Fruit fly (Drosophila melanogaster) whole organism, embryonic: ENCODE results near the gene ATPsyngamma.

ENCODE experiments used
- Abd-B ChIP-seq: fragments of 200-800 bp; sonication (Bioruptor generic); optimal IDR thresholded peaks from 2 replicates; lab custom pipeline; 2018; ENCODE audit warnings: missing biosample characterization, mild to moderate bottlenecking, missing genetic modification characterization, moderate library complexity
- Atf-2 ChIP-seq: fragments of 200-800 bp; sonication (Bioruptor generic); optimal IDR thresholded peaks from 2 replicates; lab custom pipeline; 2016; ENCODE audit warnings: missing biosample characterization, missing genetic modification characterization
- BEAF-32 ChIP-seq: fragments of 200-800 bp; sonication (Bioruptor generic); optimal IDR thresholded peaks from 3 replicates; lab custom pipeline; 2017; ENCODE audit warnings: missing biosample characterization, missing genetic modification characterization, mild to moderate bottlenecking, moderate library complexity, missing genetic modification reagents
- CG11085 ChIP-seq: fragments of 200-800 bp; sonication (Bioruptor generic); IDR thresholded peaks from 2 replicates; pipeline ENCODE4 v1.3.6; 2022; ENCODE audit warnings: missing biosample characterization, missing genetic modification characterization
- CG1233 ChIP-seq: fragments of 200-800 bp; sonication (Bioruptor generic); optimal IDR thresholded peaks from 4 replicates; lab custom pipeline; 2018; ENCODE audit warnings: missing biosample characterization, mild to moderate bottlenecking, missing genetic modification characterization
- CG12391 ChIP-seq: fragments of 200-800 bp; sonication (Bioruptor generic); optimal IDR thresholded peaks from 3 replicates; lab custom pipeline; 2018; ENCODE audit warnings: missing biosample characterization, mild to moderate bottlenecking, missing genetic modification characterization, moderate library complexity
- CG13424 ChIP-seq: fragments of 200-800 bp; sonication (Bioruptor generic); optimal IDR thresholded peaks from 2 replicates; lab custom pipeline; 2019; ENCODE audit warnings: missing biosample characterization, mild to moderate bottlenecking, missing genetic modification characterization, moderate library complexity
- CG13775 ChIP-seq: fragments of 200-800 bp; sonication (Bioruptor generic); optimal IDR thresholded peaks from 3 replicates; lab custom pipeline; 2017; ENCODE audit warnings: missing biosample characterization, mild to moderate bottlenecking, missing genetic modification characterization
- CG16813 ChIP-seq: fragments of 200-800 bp; sonication (Bioruptor generic); IDR thresholded peaks from 3 replicates; pipeline ENCODE4 v1.3.6; 2022; ENCODE audit warnings: missing biosample characterization, missing genetic modification characterization; ENCODE audit not compliant: partially characterized antibody
- CG17912 ChIP-seq: fragments of 200-800 bp; sonication (Bioruptor generic); optimal IDR thresholded peaks from 2 replicates; lab custom pipeline; 2018; ENCODE audit warnings: missing biosample characterization, mild to moderate bottlenecking, missing genetic modification characterization
- CG2199 ChIP-seq: fragments of 200-800 bp; sonication (Bioruptor generic); IDR thresholded peaks from 3 replicates; pipeline ENCODE4 v1.3.6; 2022; ENCODE audit warnings: missing biosample characterization, missing genetic modification characterization
- CG2678 ChIP-seq: fragments of 200-800 bp; sonication (Bioruptor generic); optimal IDR thresholded peaks from 3 replicates; lab custom pipeline; 2019; ENCODE audit warnings: missing biosample characterization, mild to moderate bottlenecking, missing genetic modification characterization, moderate library complexity
- CG2712 ChIP-seq: fragments of 200-800 bp; optimal IDR thresholded peaks from 3 replicates; lab custom pipeline; 2019; ENCODE audit warnings: missing biosample characterization, mild to moderate bottlenecking, missing genetic modification characterization, moderate library complexity
- CG3995 ChIP-seq: fragments of 200-800 bp; sonication (Bioruptor generic); optimal IDR thresholded peaks from 3 replicates; lab custom pipeline; 2016; ENCODE audit warnings: missing biosample characterization, missing genetic modification characterization
- CG4328 ChIP-seq: fragments of 200-800 bp; sonication (Bioruptor generic); optimal IDR thresholded peaks from 3 replicates; lab custom pipeline; 2017; ENCODE audit warnings: missing biosample characterization, missing genetic modification reagents, missing genetic modification characterization
- CG4424 ChIP-seq: fragments of 200-800 bp; sonication (Bioruptor generic); optimal IDR thresholded peaks from 3 replicates; lab custom pipeline; 2016; ENCODE audit warnings: missing biosample characterization, missing genetic modification characterization
- CG6765 ChIP-seq: fragments of 200-800 bp; sonication (Bioruptor generic); optimal IDR thresholded peaks from 3 replicates; lab custom pipeline; 2017; ENCODE audit warnings: missing biosample characterization, mild to moderate bottlenecking, missing genetic modification characterization
- CG7963 ChIP-seq: fragments of 200-800 bp; sonication (Bioruptor generic); IDR thresholded peaks from 3 replicates; pipeline ENCODE4 v1.3.6; 2022; ENCODE audit warnings: missing biosample characterization, missing genetic modification characterization; ENCODE audit not compliant: partially characterized antibody
- CTCF ChIP-seq: fragments of 200-800 bp; sonication (Bioruptor generic); optimal IDR thresholded peaks from 2 replicates; lab custom pipeline; 2017; ENCODE audit warnings: missing biosample characterization, mild to moderate bottlenecking, missing genetic modification characterization, moderate library complexity
- Deaf1 ChIP-seq: fragments of 200-800 bp; optimal IDR thresholded peaks from 3 replicates; lab custom pipeline; 2019; ENCODE audit warnings: missing biosample characterization, mild to moderate bottlenecking, missing genetic modification characterization, moderate library complexity
- Dll ChIP-seq: fragments of 200-800 bp; sonication (Bioruptor generic); IDR thresholded peaks from 4 replicates; pipeline ENCODE4 v1.3.6; 2022; ENCODE audit warnings: missing biosample characterization, missing genetic modification characterization; ENCODE audit not compliant: partially characterized antibody
- Ets65A ChIP-seq: fragments of 200-800 bp; sonication (Bioruptor generic); peaks from one replicate; lab custom pipeline; 2016; ENCODE audit warnings: missing biosample characterization, missing genetic modification characterization
- Max ChIP-seq: fragments of 200-800 bp; sonication (Bioruptor generic); optimal IDR thresholded peaks from 2 replicates; lab custom pipeline; 2016; ENCODE audit warnings: missing biosample characterization, mild to moderate bottlenecking, missing genetic modification characterization
- Med ChIP-seq: fragments of 200-800 bp; sonication (Bioruptor generic); peaks from one replicate; lab custom pipeline; 2016; ENCODE audit warnings: missing biosample characterization, missing genetic modification characterization, mild to moderate bottlenecking, inconsistent platforms, moderate library complexity
- Meics ChIP-seq: fragments of 200-800 bp; sonication (Bioruptor generic); optimal IDR thresholded peaks from 2 replicates; lab custom pipeline; 2017; ENCODE audit warnings: missing biosample characterization, mild to moderate bottlenecking, missing genetic modification characterization
- NFAT ChIP-seq: fragments of 200-800 bp; sonication (Bioruptor generic); IDR thresholded peaks from 2 replicates; pipeline ENCODE4 v1.3.6; 2022; ENCODE audit warnings: missing biosample characterization, missing genetic modification characterization
- Nf-YC ChIP-seq: fragments of 200-800 bp; optimal IDR thresholded peaks from 3 replicates; lab custom pipeline; 2019; ENCODE audit warnings: missing biosample characterization, mild to moderate bottlenecking, missing genetic modification characterization, moderate library complexity
- NfI ChIP-seq: fragments of 200-800 bp; sonication (Bioruptor generic); optimal IDR thresholded peaks from 3 replicates; lab custom pipeline; 2018; ENCODE audit warnings: missing biosample characterization, mild to moderate bottlenecking, missing genetic modification characterization, moderate library complexity
- Oli ChIP-seq: fragments of 200-800 bp; sonication (Bioruptor generic); optimal IDR thresholded peaks from 2 replicates; lab custom pipeline; 2018; ENCODE audit warnings: missing biosample characterization, mild to moderate bottlenecking, missing genetic modification characterization, moderate library complexity
- Spps ChIP-seq: fragments of 200-800 bp; sonication (Bioruptor generic); optimal IDR thresholded peaks from 2 replicates; lab custom pipeline; 2018; ENCODE audit warnings: missing biosample characterization, mild to moderate bottlenecking, missing genetic modification characterization
- Ssrp ChIP-seq: fragments of 200-800 bp; sonication (Bioruptor generic); optimal IDR thresholded peaks from 2 replicates; lab custom pipeline; 2018; ENCODE audit warnings: missing biosample characterization, mild to moderate bottlenecking, missing genetic modification characterization, moderate library complexity
- bowl ChIP-seq: fragments of 200-800 bp; sonication (Bioruptor generic); IDR thresholded peaks from 2 replicates; pipeline ENCODE4 v1.3.6; 2022; ENCODE audit warnings: missing biosample characterization, missing genetic modification characterization
- btn ChIP-seq: fragments of 200-800 bp; sonication (Bioruptor generic); optimal IDR thresholded peaks from 2 replicates; lab custom pipeline; 2016; ENCODE audit warnings: missing biosample characterization, missing genetic modification characterization
- crp ChIP-seq, 2 experiments: fragments of 200-800 bp; sonication (Bioruptor generic); optimal IDR thresholded peaks; 2 replicates in 1 of 2; 3 replicates in 1 of 2; lab custom pipeline; 2017; ENCODE audit warnings: missing biosample characterization in 2 of 2, missing genetic modification characterization in 2 of 2, mild to moderate bottlenecking in 1 of 2, moderate library complexity in 1 of 2
- ewg ChIP-seq: fragments of 200-800 bp; sonication (Bioruptor generic); optimal IDR thresholded peaks from 3 replicates; lab custom pipeline; 2017; ENCODE audit warnings: mild to moderate bottlenecking, missing biosample characterization, missing genetic modification reagents, missing genetic modification characterization
- gce ChIP-seq: fragments of 200-800 bp; sonication (Bioruptor generic); IDR thresholded peaks from 3 replicates; pipeline ENCODE4 v1.3.6; 2022; ENCODE audit warnings: missing biosample characterization, missing genetic modification characterization
- gfzf ChIP-seq: fragments of 200-800 bp; sonication (Bioruptor generic); optimal IDR thresholded peaks from 2 replicates; lab custom pipeline; 2016; ENCODE audit warnings: missing biosample characterization, mild to moderate bottlenecking, missing genetic modification characterization, moderate library complexity
- hb ChIP-seq: fragments of 200-800 bp; sonication (Bioruptor generic); IDR thresholded peaks from 3 replicates; pipeline ENCODE4 v1.3.6; 2022; ENCODE audit warnings: missing biosample characterization, missing genetic modification characterization; ENCODE audit not compliant: partially characterized antibody
- jigr1 ChIP-seq: fragments of 200-800 bp; sonication (Bioruptor generic); IDR thresholded peaks from 3 replicates; pipeline ENCODE4 v1.3.6; 2022; ENCODE audit warnings: missing biosample characterization, missing genetic modification characterization
- lola ChIP-seq, 3 experiments: fragments of >200 bp in 2 of 3; fragments of 200-800 bp in 1 of 3; sonication (Bioruptor generic) in 1 of 3; optimal IDR thresholded peaks; 2 replicates each; lab custom pipeline; 2017 to 2019; ENCODE audit warnings: missing biosample characterization in 3 of 3, missing genetic modification characterization in 3 of 3, mild to moderate bottlenecking in 1 of 3, moderate library complexity in 1 of 3
- nmo ChIP-seq: fragments of 200-800 bp; sonication (Bioruptor generic); optimal IDR thresholded peaks from 2 replicates; lab custom pipeline; 2018; ENCODE audit warnings: missing biosample characterization, mild to moderate bottlenecking, missing genetic modification characterization, moderate library complexity
- odd ChIP-seq: fragments of 200-800 bp; sonication (Bioruptor generic); optimal IDR thresholded peaks from 2 replicates; lab custom pipeline; 2017; ENCODE audit warnings: missing biosample characterization, mild to moderate bottlenecking, missing genetic modification characterization
- phol ChIP-seq: fragments of 200-800 bp; sonication (Bioruptor generic); optimal IDR thresholded peaks from 3 replicates; lab custom pipeline; 2018; ENCODE audit warnings: missing biosample characterization, mild to moderate bottlenecking, missing genetic modification characterization, moderate library complexity
- rib ChIP-seq: fragments of 200-800 bp; sonication (Bioruptor generic); IDR thresholded peaks from 2 replicates; pipeline ENCODE4 v1.3.6; 2022; ENCODE audit warnings: missing biosample characterization, missing genetic modification characterization
- sens-2 ChIP-seq: fragments of 200-800 bp; sonication (Bioruptor generic); IDR thresholded peaks from 2 replicates; pipeline ENCODE4 v1.3.6; 2022; ENCODE audit warnings: missing biosample characterization, missing genetic modification characterization
- tgo ChIP-seq: fragments of 200-800 bp; sonication (Bioruptor generic); IDR thresholded peaks from 3 replicates; pipeline ENCODE4 v1.3.6; 2022; ENCODE audit warnings: missing biosample characterization, missing genetic modification characterization
- trem ChIP-seq: fragments of 200-800 bp; optimal IDR thresholded peaks from 3 replicates; lab custom pipeline; 2019; ENCODE audit warnings: missing biosample characterization, mild to moderate bottlenecking, missing genetic modification characterization, moderate library complexity
- zen ChIP-seq: fragments of 200-800 bp; sonication (Bioruptor generic); optimal IDR thresholded peaks from 3 replicates; lab custom pipeline; 2018; ENCODE audit warnings: missing biosample characterization, mild to moderate bottlenecking, missing genetic modification characterization, moderate library complexity

Gene ATPsyngamma

dm6 chr3R:29748591-29749303 lies at the start of gene ATPsyngamma, which contains the start of gene yata:
TSS of gene ATPsyngamma (minus strand) at chr3R:29749163.
TSS of gene yata (plus strand) at chr3R:29749219.
- TF ChIP-seq Deaf1 (tag; lab: Kevin White, UChicago), result peak; percentile 53
- peak; percentile 65 for TF ChIP-seq Meics
- TF ChIP-seq NFAT, result no peak
- TF ChIP-seq CG11085 (GFP tag; lab: Robert Waterston, UW), result no peak
- peak; percentile 49; the same call in 1 of the 3 replicates for TF ChIP-seq hb
- TF ChIP-seq CG2678 (tag; lab: Kevin White, UChicago), result no peak
- peak; percentile 53 for TF ChIP-seq CG2712 (tag; lab: Kevin White, UChicago)
- TF ChIP-seq CG12391 (tag; lab: Kevin White, UChicago), result peak; percentile 67
- 0 out of 2 replicates have a peak, but pooled peaks have one; percentile 28 for TF ChIP-seq rib
- TF ChIP-seq NfI (GFP tag; lab: Kevin White, UChicago), result peak; percentile 22
- TF ChIP-seq CG4328 (GFP tag; lab: Kevin White, UChicago), result peak; percentile 43
- peak; percentile 6 for TF ChIP-seq Med (GFP tag; lab: Kevin White, UChicago)
- TF ChIP-seq CG2199 (GFP tag; lab: Robert Waterston, UW), result no peak
- TF ChIP-seq CG1233 (GFP tag; lab: Kevin White, UChicago), result peak; percentile 24
- TF ChIP-seq Abd-B, result peak; percentile 63
- TF ChIP-seq CG6765 (GFP tag; lab: Kevin White, UChicago), result peak; percentile 31
- TF ChIP-seq CG4424 (GFP tag; lab: Kevin White, UChicago), result peak; percentile 38
- peak; percentile 11 for TF ChIP-seq ewg
- peak; percentile 69 to 93 for TF ChIP-seq crp (GFP tag; optimal IDR thresholded peaks at IDR 0.05; lab: Kevin White, UChicago)
- TF ChIP-seq trem (tag; lab: Kevin White, UChicago), result peak; percentile 44
- TF ChIP-seq CTCF, result peak; percentile 9
- TF ChIP-seq odd (GFP tag; lab: Kevin White, UChicago), result no peak
- peak; percentile 0 for TF ChIP-seq CG3995 (GFP tag; lab: Kevin White, UChicago)
- TF ChIP-seq phol (tag; lab: Kevin White, UChicago), result peak; percentile 56
- peak; percentile 49 for TF ChIP-seq Nf-YC (tag; lab: Kevin White, UChicago)
- TF ChIP-seq gfzf (GFP tag; lab: Kevin White, UChicago), result peak; percentile 7
- TF ChIP-seq sens-2 (GFP tag; lab: Robert Waterston, UW), result no peak
- TF ChIP-seq lola (GFP tag; optimal IDR thresholded peaks at IDR 0.05; lab: Kevin White, UChicago), result peak in 1 of 3 experiments; percentile 35
- TF ChIP-seq Atf-2 (GFP tag; lab: Kevin White, UChicago), result no peak
- peak; percentile 82 for TF ChIP-seq CG16813 (GFP tag; lab: Robert Waterston, UW)
- peak; percentile 36 for TF ChIP-seq zen (tag; lab: Kevin White, UChicago)
- peak; percentile 49; the same call in 2 of the 3 replicates for TF ChIP-seq CG7963
- peak; percentile 52 for TF ChIP-seq nmo (GFP tag; lab: Kevin White, UChicago)
- peak; percentile 47 for TF ChIP-seq CG13424 (tag; lab: Kevin White, UChicago)
- TF ChIP-seq CG17912 (GFP tag; lab: Kevin White, UChicago), result peak; percentile 20
- no peak for TF ChIP-seq btn
- 0 out of 3 replicates have a peak, but pooled peaks have one; percentile 26 for TF ChIP-seq tgo (GFP tag; lab: Robert Waterston, UW)
- TF ChIP-seq Dll (GFP tag; lab: Robert Waterston, UW), result no peak; the same call in 1 of the 4 replicates
- TF ChIP-seq Oli, result peak; percentile 19
- no peak for TF ChIP-seq gce
- peak; percentile 78 for TF ChIP-seq BEAF-32 (GFP tag; lab: Kevin White, UChicago)
- peak; percentile 27 for TF ChIP-seq Max (GFP tag; lab: Kevin White, UChicago)
- peak; percentile 14 for TF ChIP-seq CG13775 (GFP tag; lab: Kevin White, UChicago)
- no peak for TF ChIP-seq Spps
- TF ChIP-seq Ets65A (GFP tag; lab: Kevin White, UChicago), result peak; percentile 31
- TF ChIP-seq jigr1 (GFP tag; lab: Robert Waterston, UW), result peak; percentile 81; the same call in 2 of the 3 replicates
- no peak for TF ChIP-seq bowl (GFP tag; lab: Robert Waterston, UW)
- peak; percentile 19 for TF ChIP-seq Ssrp
